Worm (Caenorhabditis elegans) whole organism, young adult: ENCODE results near the gene Y38E10A.3.

ENCODE experiments used
- D2030.7 ChIP-seq: fragments of 200-800 bp; sonication (Bioruptor generic); IDR thresholded peaks from 2 replicates; pipeline ENCODE4 v1.3.6; 2022; ENCODE audit warnings: missing genetic modification reagents, missing genetic modification characterization, missing compliant biosample characterization
- F22D6.2 ChIP-seq: sonication (generic microtip); optimal IDR thresholded peaks from 2 replicates; lab custom pipeline; 2016; ENCODE audit warnings: mild to moderate bottlenecking, missing genetic modification characterization, missing compliant biosample characterization
- F23B12.7 ChIP-seq: sonication (generic microtip); optimal IDR thresholded peaks from 2 replicates; lab custom pipeline; 2017; ENCODE audit warnings: missing genetic modification characterization, mild to moderate bottlenecking, missing compliant biosample characterization, antibody characterized with exemption, moderate library complexity; ENCODE audit not compliant: insufficient read depth
- F37B4.10 ChIP-seq: fragments of 200-800 bp; sonication (Bioruptor generic); IDR thresholded peaks from 2 replicates; pipeline ENCODE4 v1.3.6; 2022; ENCODE audit warnings: missing genetic modification characterization, missing compliant biosample characterization
- F52B5.7 ChIP-seq: sonication (generic microtip); optimal IDR thresholded peaks from 2 replicates; lab custom pipeline; 2016; ENCODE audit warnings: mild to moderate bottlenecking, missing genetic modification characterization, missing compliant biosample characterization
- K12H6.12 ChIP-seq: fragments of 200-800 bp; sonication (Bioruptor generic); optimal IDR thresholded peaks from 2 replicates; lab custom pipeline; 2018; ENCODE audit warnings: mild to moderate bottlenecking, missing genetic modification characterization, missing compliant biosample characterization
- T26A5.8 ChIP-seq: sonication (generic microtip); optimal IDR thresholded peaks from 2 replicates; lab custom pipeline; 2016; ENCODE audit warnings: missing genetic modification characterization, missing compliant biosample characterization
- Y53F4B.3 ChIP-seq: fragments of 200-800 bp; sonication (Bioruptor generic); IDR thresholded peaks from 2 replicates; pipeline ENCODE4 v1.3.6; 2022; ENCODE audit warnings: missing genetic modification reagents, missing genetic modification characterization, missing compliant biosample characterization
- Y56A3A.18 ChIP-seq: fragments of 200-800 bp; sonication (Bioruptor generic); IDR thresholded peaks from 2 replicates; pipeline ENCODE4 v1.3.6; 2022; ENCODE audit warnings: missing genetic modification reagents, missing genetic modification characterization, missing compliant biosample characterization
- Y67H2A.10 ChIP-seq: fragments of 200-800 bp; sonication (Bioruptor generic); conservative IDR thresholded peaks from 2 replicates; pipeline ENCODE4 v1.3.6; 2022; ENCODE audit warnings: missing genetic modification reagents, missing genetic modification characterization, missing compliant biosample characterization
- Y95B8A.8 ChIP-seq: fragments of 200-800 bp; sonication (Bioruptor generic); IDR thresholded peaks from 2 replicates; pipeline ENCODE4 v1.3.6; 2022; ENCODE audit warnings: missing genetic modification reagents, missing genetic modification characterization, missing compliant biosample characterization
- akir-1 ChIP-seq: fragments of 200-800 bp; sonication (Bioruptor generic); optimal IDR thresholded peaks from 2 replicates; lab custom pipeline; 2018; ENCODE audit warnings: mild to moderate bottlenecking, missing genetic modification characterization, moderate library complexity, missing compliant biosample characterization
- cebp-2 ChIP-seq: fragments of 200-800 bp; sonication (Bioruptor generic); IDR thresholded peaks from 2 replicates; pipeline ENCODE4 v1.3.6; 2022; ENCODE audit warnings: missing genetic modification characterization, missing compliant biosample characterization
- ceh-100 ChIP-seq: fragments of 200-800 bp; sonication (Bioruptor generic); IDR thresholded peaks from 2 replicates; pipeline ENCODE4 v1.3.6; 2022; ENCODE audit warnings: missing genetic modification reagents, missing genetic modification characterization, missing compliant biosample characterization
- ceh-27 ChIP-seq: fragments of 200-800 bp; sonication (Bioruptor generic); optimal IDR thresholded peaks from 2 replicates; lab custom pipeline; 2018; ENCODE audit warnings: mild to moderate bottlenecking, missing genetic modification characterization, moderate library complexity, missing compliant biosample characterization
- egl-18 ChIP-seq: fragments of 200-800 bp; sonication (Bioruptor generic); IDR thresholded peaks from 2 replicates; pipeline ENCODE4 v1.3.6; 2022; ENCODE audit warnings: missing genetic modification reagents, missing genetic modification characterization, missing compliant biosample characterization
- hsf-1 ChIP-seq: fragments of 200-800 bp; sonication (Bioruptor generic); IDR thresholded peaks from 2 replicates; pipeline ENCODE4 v1.3.6; 2022; ENCODE audit warnings: missing genetic modification reagents, missing genetic modification characterization, missing compliant biosample characterization
- let-526 ChIP-seq: fragments of 200-800 bp; sonication (Bioruptor generic); IDR thresholded peaks from 2 replicates; pipeline ENCODE4 v1.3.6; 2022; ENCODE audit warnings: missing genetic modification reagents, missing genetic modification characterization, missing compliant biosample characterization
- lin-40 ChIP-seq: sonication (generic microtip); optimal IDR thresholded peaks from 2 replicates; lab custom pipeline; 2016; ENCODE audit warnings: missing genetic modification characterization, mild to moderate bottlenecking, missing compliant biosample characterization, missing genotype, missing genetic modification reagents
- lir-1 ChIP-seq: fragments of 200-800 bp; sonication (Bioruptor generic); conservative IDR thresholded peaks from 2 replicates; pipeline ENCODE4 v1.3.6; 2022; ENCODE audit warnings: missing genetic modification reagents, missing genetic modification characterization, missing compliant biosample characterization
- nfya-1 ChIP-seq: sonication (generic microtip); optimal IDR thresholded peaks from 2 replicates; lab custom pipeline; 2017; ENCODE audit warnings: antibody characterized with exemption, missing compliant biosample characterization, missing genetic modification characterization, borderline replicate concordance; ENCODE audit not compliant: insufficient read depth
- nhr-179 ChIP-seq: sonication (generic microtip); optimal IDR thresholded peaks from 2 replicates; lab custom pipeline; 2016; ENCODE audit warnings: mild to moderate bottlenecking, missing genetic modification characterization, missing compliant biosample characterization
- nhr-27 ChIP-seq: fragments of 200-800 bp; sonication (Bioruptor generic); optimal IDR thresholded peaks from 2 replicates; lab custom pipeline; 2018; ENCODE audit warnings: mild to moderate bottlenecking, missing genetic modification characterization, moderate library complexity, missing compliant biosample characterization
- nhr-80 ChIP-seq: sonication (generic microtip); optimal IDR thresholded peaks from 2 replicates; lab custom pipeline; 2016; ENCODE audit warnings: missing genetic modification characterization, missing compliant biosample characterization
- pha-4 ChIP-seq: fragments of 150-350 bp; sonication (generic microtip); optimal IDR thresholded peaks from 2 replicates; lab custom pipeline; 2014; ENCODE audit warnings: missing biosample characterization, missing genetic modification reagents, missing genetic modification characterization
- repo-1 ChIP-seq: sonication (generic microtip); optimal IDR thresholded peaks from 2 replicates; lab custom pipeline; 2017; ENCODE audit warnings: mild to moderate bottlenecking, missing genetic modification characterization, missing compliant biosample characterization
- sea-2 ChIP-seq: fragments of 200-800 bp; sonication (Bioruptor generic); IDR thresholded peaks from 2 replicates; pipeline ENCODE4 v1.3.6; 2022; ENCODE audit warnings: missing genetic modification characterization, missing compliant biosample characterization
- snpc-1.3 ChIP-seq: sonication (generic microtip); optimal IDR thresholded peaks from 2 replicates; lab custom pipeline; 2017; ENCODE audit warnings: missing genetic modification characterization, mild to moderate bottlenecking, missing compliant biosample characterization, antibody characterized with exemption, moderate library complexity, missing genotype, missing genetic modification reagents; ENCODE audit not compliant: insufficient read depth
- snpc-3.4 ChIP-seq: sonication (generic microtip); optimal IDR thresholded peaks from 2 replicates; lab custom pipeline; 2017; ENCODE audit warnings: missing genetic modification characterization, mild to moderate bottlenecking, missing compliant biosample characterization, antibody characterized with exemption, moderate library complexity, missing genotype, missing genetic modification reagents
- tbx-9 ChIP-seq: sonication (generic microtip); optimal IDR thresholded peaks from 2 replicates; lab custom pipeline; 2016; ENCODE audit warnings: borderline replicate concordance, missing genetic modification characterization, inconsistent platforms, missing compliant biosample characterization
- xnd-1 ChIP-seq: sonication (generic microtip); optimal IDR thresholded peaks from 2 replicates; lab custom pipeline; 2016; ENCODE audit warnings: missing genotype, missing genetic modification reagents, missing genetic modification characterization, missing compliant biosample characterization
- zfh-2 ChIP-seq: fragments of 200-800 bp; sonication (Bioruptor generic); conservative IDR thresholded peaks from 2 replicates; pipeline ENCODE4 v1.3.6; 2022; ENCODE audit warnings: missing genetic modification reagents, missing genetic modification characterization, missing compliant biosample characterization
- zim-3 ChIP-seq: sonication (generic microtip); optimal IDR thresholded peaks from 2 replicates; lab custom pipeline; 2017; ENCODE audit warnings: mild to moderate bottlenecking, missing genetic modification characterization, moderate library complexity, missing compliant biosample characterization
- ztf-25 ChIP-seq: fragments of 200-800 bp; sonication (Bioruptor generic); IDR thresholded peaks from 2 replicates; pipeline ENCODE4 v1.3.6; 2022; ENCODE audit warnings: missing genetic modification reagents, missing genetic modification characterization, missing compliant biosample characterization
- ztf-26 ChIP-seq: sonication (generic microtip); optimal IDR thresholded peaks from 2 replicates; lab custom pipeline; 2017; ENCODE audit warnings: missing genetic modification characterization, missing compliant biosample characterization

Gene Y38E10A.3

ce11 chrII:12620764-12621163 is 46.2 kb upstream of the Y38E10A.3 start, which contains the start of gene nspe-1:
nspe-1 (minus strand) TSS chrII:12620864.
- TF ChIP-seq pha-4 (tag; lab: Kevin White, UChicago) = no peak
- no peak for TF ChIP-seq cebp-2 (GFP tag; lab: Robert Waterston, UW)
- TF ChIP-seq sea-2 (GFP tag; lab: Robert Waterston, UW) = no peak
- no peak for TF ChIP-seq snpc-1.3 (tag; lab: Kevin White, UChicago)
- no peak for TF ChIP-seq F23B12.7 (tag; lab: Kevin White, UChicago)
- no peak for TF ChIP-seq ztf-25 (GFP tag; lab: Robert Waterston, UW)
- no peak for TF ChIP-seq zfh-2 (GFP tag; lab: Robert Waterston, UW)
- TF ChIP-seq, all 124 proteins: peak for 0

ce11 chrII:12619288-12619687 is 44.7 kb upstream of the Y38E10A.3 start, which contains the start of gene nspe-2:
nspe-2 (minus strand) TSS chrII:12619388.
- TF ChIP-seq xnd-1 (tag; lab: Kevin White, UChicago) = no peak
- no peak for TF ChIP-seq nhr-179 (tag; lab: Kevin White, UChicago)
- TF ChIP-seq F22D6.2 (tag; lab: Kevin White, UChicago) = no peak
- TF ChIP-seq ceh-100 (GFP tag; lab: Robert Waterston, UW) = no peak
- TF ChIP-seq F52B5.7 = no peak
- TF ChIP-seq snpc-1.3 (tag; lab: Kevin White, UChicago) = no peak
- no peak for TF ChIP-seq F37B4.10 (GFP tag; lab: Robert Waterston, UW)
- no peak for TF ChIP-seq Y56A3A.18 (GFP tag; lab: Robert Waterston, UW)
- TF ChIP-seq repo-1 = no peak
- no peak for TF ChIP-seq nhr-80 (tag; lab: Kevin White, UChicago)
- TF ChIP-seq T26A5.8 = no peak
- TF ChIP-seq ztf-26 (tag; lab: Kevin White, UChicago) = no peak
- no peak for TF ChIP-seq Y53F4B.3 (GFP tag; lab: Robert Waterston, UW)
- TF ChIP-seq ceh-27 (GFP tag; lab: Kevin White, UChicago) = no peak

- no peak for TF ChIP-seq K12H6.12 (tag; lab: Kevin White, UChicago)
- TF ChIP-seq nhr-27 (tag; lab: Kevin White, UChicago) = no peak
- no peak for TF ChIP-seq lir-1 (GFP tag; lab: Robert Waterston, UW)
- TF ChIP-seq lin-40 (tag; lab: Kevin White, UChicago) = no peak
- no peak for TF ChIP-seq D2030.7
- TF ChIP-seq Y67H2A.10 (GFP tag; lab: Robert Waterston, UW) = no peak
- TF ChIP-seq tbx-9 (tag; lab: Kevin White, UChicago) = no peak
- no peak for TF ChIP-seq Y53F4B.3 (GFP tag; lab: Robert Waterston, UW)
- TF ChIP-seq snpc-3.4 = no peak
- no peak for TF ChIP-seq let-526 (GFP tag; lab: Robert Waterston, UW)
- TF ChIP-seq zim-3 (tag; lab: Kevin White, UChicago) = no peak
- no peak for TF ChIP-seq nfya-1 (tag; lab: Kevin White, UChicago)
- TF ChIP-seq Y95B8A.8 (GFP tag; lab: Robert Waterston, UW) = no peak
- no peak for TF ChIP-seq akir-1 (GFP tag; lab: Kevin White, UChicago)
- TF ChIP-seq hsf-1 (GFP tag; lab: Robert Waterston, UW) = no peak
- TF ChIP-seq F37B4.10 (GFP tag; lab: Robert Waterston, UW) = no peak
- TF ChIP-seq ztf-26 (tag; lab: Kevin White, UChicago) = no peak
- no peak for TF ChIP-seq egl-18 (GFP tag; lab: Robert Waterston, UW)
Observed at ce11 chrII:12617586-12617985, 43.0 kb upstream of the Y38E10A.3 start, which contains the start of gene nspe-3. nspe-3 (plus strand) TSS chrII:12617886.
